Fruit fly (Drosophila melanogaster): ENCODE data around the gene Cad86C.

The Cad86C gene

dm6 chr3R:10788186-10788585 lies 38.7 kb upstream of the Cad86C start, which contains the start of the genes Art1 and Mcm5 (continued):
- TF ChIP-seq Jarid2 (GFP tag; optimal IDR thresholded peaks at IDR 0.05) = peak; percentile 21
- no peak for TF ChIP-seq zfh1 (GFP tag; IDR thresholded peaks at IDR 0.05)
- no peak for TF ChIP-seq CG3726 (GFP tag; IDR thresholded peaks at IDR 0.05)
- TF ChIP-seq CG13287 (GFP tag; IDR thresholded peaks at IDR 0.05; ENCODE audit: partially characterized antibody) = peak; percentile 96
- TF ChIP-seq ab (GFP tag; optimal IDR thresholded peaks at IDR 0.05) = no peak
- no peak for TF ChIP-seq peb (GFP tag; IDR thresholded peaks at IDR 0.05)
- TF ChIP-seq CG17328 (GFP tag; IDR thresholded peaks at IDR 0.05) = no peak
- peak; percentile 90 for TF ChIP-seq Ets65A (GFP tag)
- TF ChIP-seq CG3847 (GFP tag; IDR thresholded peaks at IDR 0.05) = peak; percentile 62
- peak; percentile 67 for TF ChIP-seq CG30403 (GFP tag; optimal IDR thresholded peaks at IDR 0.05)
- no peak for TF ChIP-seq Tbp (GFP tag; optimal IDR thresholded peaks at IDR 0.05)
- peak; percentile 58 for TF ChIP-seq CG9609 (GFP tag; optimal IDR thresholded peaks at IDR 0.05)
- TF ChIP-seq inv (GFP tag; IDR thresholded peaks at IDR 0.05; ENCODE audit: partially characterized antibody) = peak; percentile 91
- TF ChIP-seq TFAM (GFP tag; optimal IDR thresholded peaks at IDR 0.05) = no peak
- peak; percentile 45 for TF ChIP-seq CG8290 (GFP tag; optimal IDR thresholded peaks at IDR 0.05)
- TF ChIP-seq CG8290 (tag; optimal IDR thresholded peaks at IDR 0.05) = no peak
- TF ChIP-seq CG4360 (GFP tag; IDR thresholded peaks at IDR 0.05) = no peak
- TF ChIP-seq MTF-1 (GFP tag; optimal IDR thresholded peaks at IDR 0.05; ENCODE audit: borderline replicate concordance) = no peak
- no peak for TF ChIP-seq CkIIα-i1 (GFP tag; IDR thresholded peaks at IDR 0.05)
- no peak for TF ChIP-seq ftz-f1 (GFP tag; optimal IDR thresholded peaks at IDR 0.05)
- TF ChIP-seq CG6791 (GFP tag; IDR thresholded peaks at IDR 0.05; ENCODE audit: partially characterized antibody) = peak; percentile 85; the same call in 2 of the 3 replicates
- TF ChIP-seq grn (GFP tag; optimal IDR thresholded peaks at IDR 0.05) = no peak
- TF ChIP-seq Myb (GFP tag; optimal IDR thresholded peaks at IDR 0.05) = peak; percentile 58
- TF ChIP-seq lov (optimal IDR thresholded peaks at IDR 0.05) = no peak
- no peak for TF ChIP-seq lov (GFP tag; IDR thresholded peaks at IDR 0.05)
- no peak for TF ChIP-seq CG18476 (GFP tag; optimal IDR thresholded peaks at IDR 0.05)
- no peak for TF ChIP-seq Hmx (GFP tag; optimal IDR thresholded peaks at IDR 0.05)
- peak in 1 of 2 experiments; percentile 28 for TF ChIP-seq Hr51 (GFP tag; optimal IDR thresholded peaks at IDR 0.05)
- peak; percentile 97 for TF ChIP-seq Scr (GFP tag; IDR thresholded peaks at IDR 0.05; ENCODE audit: partially characterized antibody)
- TF ChIP-seq dpn (GFP tag; optimal IDR thresholded peaks at IDR 0.05) = peak; percentile 56 to 61
- peak; percentile 59 for TF ChIP-seq CG9727 (GFP tag; optimal IDR thresholded peaks at IDR 0.05)
- no peak for TF ChIP-seq cg (GFP tag; optimal IDR thresholded peaks at IDR 0.05)
- no peak for TF ChIP-seq gcm (GFP tag; optimal IDR thresholded peaks at IDR 0.05)
- TF ChIP-seq B-H1 (GFP tag; IDR thresholded peaks at IDR 0.05) = no peak
- peak; percentile 54 for TF ChIP-seq CG4424 (GFP tag; optimal IDR thresholded peaks at IDR 0.05)
- peak; percentile 24; the same call in 1 of the 2 replicates for TF ChIP-seq slbo (GFP tag; IDR thresholded peaks at IDR 0.05)
- TF ChIP-seq Fer3 (tag; optimal IDR thresholded peaks at IDR 0.05) = no peak
- no peak for TF ChIP-seq ERR (GFP tag; optimal IDR thresholded peaks at IDR 0.05)
- no peak for TF ChIP-seq cwo (GFP tag; optimal IDR thresholded peaks at IDR 0.05)
- TF ChIP-seq Trl (optimal IDR thresholded peaks at IDR 0.05) = no peak
- TF ChIP-seq Trl (GFP tag; optimal IDR thresholded peaks at IDR 0.05) = peak; percentile 11
- peak; percentile 52 for TF ChIP-seq shn (GFP tag; optimal IDR thresholded peaks at IDR 0.05)
- TF ChIP-seq mam (GFP tag; optimal IDR thresholded peaks at IDR 0.05) = peak; percentile 52
- TF ChIP-seq Lhr (GFP tag; optimal IDR thresholded peaks at IDR 0.05) = peak; percentile 52
- peak; percentile 34 for TF ChIP-seq fu2 (GFP tag; optimal IDR thresholded peaks at IDR 0.05)
- no peak for TF ChIP-seq Asciz (GFP tag; optimal IDR thresholded peaks at IDR 0.05)
- TF ChIP-seq tll (GFP tag; optimal IDR thresholded peaks at IDR 0.05) = peak; percentile 31 to 59
